Fruit fly (Drosophila melanogaster): ENCODE results near the gene CG32079.

DNA sequence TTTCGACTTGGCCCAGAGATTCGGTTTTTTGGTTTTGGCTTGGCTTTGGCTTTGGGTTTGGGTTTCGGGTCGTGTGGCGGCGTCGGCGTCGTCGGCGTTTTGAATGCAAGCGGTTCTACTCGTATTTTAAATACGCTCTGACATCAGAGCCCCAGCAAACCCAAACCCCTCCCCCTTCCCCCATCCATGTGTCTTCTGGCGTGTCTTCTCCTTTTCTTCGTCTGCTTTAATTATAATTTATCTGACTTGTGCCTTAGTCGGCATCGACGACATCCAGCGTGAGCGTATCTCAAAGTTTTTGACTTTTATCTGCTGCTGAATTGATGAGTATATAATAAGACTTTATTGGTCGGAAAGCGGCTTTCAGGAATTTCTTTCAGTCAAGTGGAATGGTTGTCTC is 23.6 kb upstream of the CG32079 start:
- no peak for TF ChIP-seq CTCF (optimal IDR thresholded peaks at IDR 0.05)
- TF ChIP-seq CG8478 (optimal IDR thresholded peaks at IDR 0.05), result no peak
